Fruit fly (Drosophila melanogaster) whole organism, embryonic: ENCODE measurements around the gene Polr1C.

Experiments
- Bgb ChIP-seq: fragments of 200-800 bp; sonication (Bioruptor generic); IDR thresholded peaks from 2 replicates; pipeline ENCODE4 v1.3.6; 2022; ENCODE audit warnings: missing biosample characterization, missing genetic modification characterization; ENCODE audit not compliant: partially characterized antibody
- CG10959 ChIP-seq: fragments of 200-800 bp; sonication (Bioruptor generic); IDR thresholded peaks from 2 replicates; pipeline ENCODE4 v1.3.6; 2022; ENCODE audit warnings: missing biosample characterization, missing genetic modification characterization
- CG5245 ChIP-seq: fragments of 200-800 bp; sonication (Bioruptor generic); optimal IDR thresholded peaks from 3 replicates; lab custom pipeline; 2016; ENCODE audit warnings: missing biosample characterization, missing genetic modification characterization
- CkIIα-i1 ChIP-seq: fragments of 200-800 bp; sonication (Bioruptor generic); IDR thresholded peaks from 2 replicates; pipeline ENCODE4 v1.3.6; 2022; ENCODE audit warnings: missing biosample characterization, missing genetic modification characterization
- Meics ChIP-seq: fragments of 200-800 bp; sonication (Bioruptor generic); optimal IDR thresholded peaks from 2 replicates; lab custom pipeline; 2017; ENCODE audit warnings: missing biosample characterization, mild to moderate bottlenecking, missing genetic modification characterization
- Nf-YB ChIP-seq: fragments of 200-800 bp; sonication (Bioruptor generic); optimal IDR thresholded peaks from 3 replicates; lab custom pipeline; 2019; ENCODE audit warnings: missing biosample characterization, mild to moderate bottlenecking, missing genetic modification characterization, moderate library complexity
- ara ChIP-seq: fragments of 200-800 bp; sonication (Bioruptor generic); IDR thresholded peaks from 2 replicates; pipeline ENCODE4 v1.3.6; 2022; ENCODE audit warnings: missing biosample characterization, missing genetic modification characterization
- lilli ChIP-seq: fragments of 200-800 bp; sonication (Bioruptor generic); optimal IDR thresholded peaks from 3 replicates; lab custom pipeline; 2016; ENCODE audit warnings: missing biosample characterization, missing genetic modification characterization
- wdn ChIP-seq: fragments of 200-800 bp; sonication (Bioruptor generic); IDR thresholded peaks from 2 replicates; pipeline ENCODE4 v1.3.6; 2022; ENCODE audit warnings: missing biosample characterization, missing genetic modification characterization
- wek ChIP-seq: fragments of 200-800 bp; sonication (Bioruptor generic); optimal IDR thresholded peaks from 3 replicates; lab custom pipeline; 2018; ENCODE audit warnings: missing biosample characterization, mild to moderate bottlenecking, missing genetic modification characterization, moderate library complexity
- zfh2 ChIP-seq: fragments of 200-800 bp; sonication (Bioruptor generic); optimal IDR thresholded peaks from 2 replicates; lab custom pipeline; 2016; ENCODE audit warnings: missing biosample characterization, missing genetic modification characterization

- no peak for TF ChIP-seq CkIIα-i1 (GFP tag; lab: Robert Waterston, UW)
- no peak for TF ChIP-seq wek
- TF ChIP-seq Bgb = peak; percentile 29; the same call in 1 of the 2 replicates
- TF ChIP-seq lilli (GFP tag; lab: Kevin White, UChicago) = no peak
- no peak for TF ChIP-seq zfh2
- TF ChIP-seq wdn (GFP tag; lab: Robert Waterston, UW) = no peak
- no peak for TF ChIP-seq Nf-YB (GFP tag; lab: Kevin White, UChicago)
- no peak for TF ChIP-seq CG5245 (GFP tag; lab: Kevin White, UChicago)
- TF ChIP-seq Meics (GFP tag; lab: Kevin White, UChicago) = no peak
- no peak for TF ChIP-seq ara (GFP tag; lab: Robert Waterston, UW)
- TF ChIP-seq CG10959 (GFP tag; lab: Robert Waterston, UW) = no peak
These were observed 13.5 kb upstream of the Polr1C start, which contains the start of the genes Jon25Bi and Marcal1 for dm6 chr2L:4955094-4955823.
